Worm (Caenorhabditis elegans) whole organism, L3 larva: ENCODE results near the gene srx-84.

Experiments used
- ama-1 ChIP-seq: fragments of 150-350 bp; optimal IDR thresholded peaks from 2 replicates; lab custom pipeline; 2018
- elt-1 ChIP-seq: fragments of 150-350 bp; optimal IDR thresholded peaks from 2 replicates; lab custom pipeline; 2014; ENCODE audit warnings: missing biosample characterization, missing genetic modification characterization
- nhr-11 ChIP-seq: fragments of 150-350 bp; optimal IDR thresholded peaks from 2 replicates; lab custom pipeline; 2014; ENCODE audit warnings: missing biosample characterization, missing genetic modification characterization
- nhr-67 ChIP-seq: fragments of 150-350 bp; optimal IDR thresholded peaks from 2 replicates; lab custom pipeline; 2014; ENCODE audit warnings: missing biosample characterization, missing genetic modification characterization
- unc-62 ChIP-seq: fragments of 150-350 bp; sonication (generic microtip); optimal IDR thresholded peaks from 4 replicates; lab custom pipeline; 2014; ENCODE audit warnings: missing biosample characterization, missing genetic modification reagents, missing genetic modification characterization

- TF ChIP-seq nhr-11 (tag; lab: Kevin White, UChicago) (peak; percentile 33), unc-62 (peak; percentile 5), ama-1 (no peak), elt-1 (no peak), nhr-67 (tag; lab: Kevin White, UChicago) (no peak)
These were observed 42.4 kb downstream of the srx-84 start for ce11 chrV:11641298-11641787.
